Worm (Caenorhabditis elegans) whole organism, early embryonic: Measurements from ENCODE around the gene nas-8.

Experiments used
- aly-1 ChIP-seq: sonication (generic microtip); optimal IDR thresholded peaks from 2 replicates; lab custom pipeline; 2016; ENCODE audit warnings: missing genetic modification characterization, missing compliant biosample characterization
- ama-1 ChIP-seq: fragments of 150-350 bp; optimal IDR thresholded peaks from 2 replicates; lab custom pipeline; 2014
- ets-7 ChIP-seq: sonication (generic microtip); optimal IDR thresholded peaks from 2 replicates; lab custom pipeline; 2016; ENCODE audit warnings: missing genotype, missing genetic modification characterization, missing compliant biosample characterization
- flt-1 ChIP-seq: fragments of 200-800 bp; sonication (Bioruptor generic); IDR thresholded peaks from 2 replicates; pipeline ENCODE4 v1.3.6; 2022; ENCODE audit warnings: missing genetic modification characterization, missing compliant biosample characterization
- hmbx-1 ChIP-seq: sonication (generic microtip); optimal IDR thresholded peaks from 2 replicates; lab custom pipeline; 2016; ENCODE audit warnings: mild to moderate bottlenecking, missing genetic modification characterization, missing compliant biosample characterization
- hnd-1 ChIP-seq: sonication (generic microtip); optimal IDR thresholded peaks from 2 replicates; lab custom pipeline; 2016; ENCODE audit warnings: missing genetic modification characterization, missing compliant biosample characterization
- pes-1 ChIP-seq: fragments of 200-800 bp; sonication (Bioruptor generic); IDR thresholded peaks from 2 replicates; pipeline ENCODE4 v1.3.6; 2022; ENCODE audit warnings: missing genetic modification reagents, missing genetic modification characterization, missing compliant biosample characterization
- tbx-11 ChIP-seq: fragments of 200-800 bp; sonication (Bioruptor generic); IDR thresholded peaks from 2 replicates; pipeline ENCODE4 v1.3.6; 2022; ENCODE audit warnings: missing genetic modification characterization, missing compliant biosample characterization

DNA sequence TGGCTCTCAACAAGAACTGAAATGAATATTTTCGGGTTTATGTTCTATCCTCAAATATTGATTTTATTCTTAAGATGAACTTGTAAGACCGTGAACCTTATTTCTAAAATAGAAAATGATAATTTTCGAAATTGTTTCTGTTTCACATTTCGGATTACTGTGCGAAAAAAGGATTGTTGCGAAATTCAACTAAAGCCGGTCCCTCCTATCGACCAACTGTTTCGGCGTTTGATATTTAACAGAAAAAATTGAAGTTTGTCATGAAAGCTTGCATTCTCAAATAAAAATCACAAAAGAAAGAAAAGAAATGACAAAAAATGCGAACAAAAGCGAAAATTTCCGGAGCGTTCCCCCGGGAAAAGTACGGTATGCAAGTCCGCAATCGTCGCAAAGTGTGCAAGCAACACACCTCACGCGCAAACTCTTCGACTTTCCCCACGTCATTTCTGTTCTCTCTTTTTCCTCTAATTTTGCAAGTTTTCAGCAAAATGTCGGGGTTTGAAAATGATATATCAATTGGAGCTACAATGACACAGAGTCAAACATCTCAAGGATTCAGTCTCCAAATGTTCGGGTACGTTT lies 34.4 kb downstream of the nas-8 start, which contains the start of gene C34D4.4:
- TF ChIP-seq pes-1: no peak
- no peak for TF ChIP-seq flt-1 (GFP tag; lab: Robert Waterston, UW)
- no peak for TF ChIP-seq hmbx-1 (tag; lab: Kevin White, UChicago)
- TF ChIP-seq ama-1: no peak
- TF ChIP-seq hnd-1 (tag; lab: Kevin White, UChicago): no peak
- no peak for TF ChIP-seq aly-1
- TF ChIP-seq ets-7 (tag; lab: Kevin White, UChicago): no peak
- TF ChIP-seq tbx-11 (GFP tag; lab: Robert Waterston, UW): no peak
